Fruit fly (Drosophila melanogaster) Kc167 (cell line): ENCODE data around the gene Gr5a.

ENCODE experiments used
- Myc ChIP-seq: fragments of >200 bp; optimal IDR thresholded peaks from 2 replicates; lab custom pipeline; 2017; ENCODE audit warnings: missing external identifiers
- Sin3A ChIP-seq: fragments of >200 bp; optimal IDR thresholded peaks from 2 replicates; lab custom pipeline; 2018; ENCODE audit warnings: missing external identifiers
- h ChIP-seq: fragments of >200 bp; optimal IDR thresholded peaks from 3 replicates; lab custom pipeline; 2018; ENCODE audit warnings: missing external identifiers
- insv ChIP-seq: fragments of >200 bp; optimal IDR thresholded peaks from 3 replicates; lab custom pipeline; 2018; ENCODE audit warnings: missing external identifiers
- psq ChIP-seq: fragments of >200 bp; optimal IDR thresholded peaks from 2 replicates; lab custom pipeline; 2017; ENCODE audit warnings: missing external identifiers
- ttk ChIP-seq: sonication (Bioruptor generic); optimal IDR thresholded peaks from 2 replicates; lab custom pipeline; 2017; ENCODE audit warnings: missing external identifiers

The Gr5a gene

dm6 chrX:5679933-5680667 lies at the start of gene Gr5a, which contains the start of gene Tre1:
TSS of gene Gr5a (plus strand) at chrX:5680617.
TSS of gene Tre1 (minus strand) at chrX:5679977.
- TF ChIP-seq psq (no peak), Sin3A (lab: Kevin White, UChicago) (no peak), insv (lab: Kevin White, UChicago) (no peak), Myc (no peak), h (lab: Kevin White, UChicago) (no peak), ttk (lab: Kevin White, UChicago) (no peak)

DNA sequence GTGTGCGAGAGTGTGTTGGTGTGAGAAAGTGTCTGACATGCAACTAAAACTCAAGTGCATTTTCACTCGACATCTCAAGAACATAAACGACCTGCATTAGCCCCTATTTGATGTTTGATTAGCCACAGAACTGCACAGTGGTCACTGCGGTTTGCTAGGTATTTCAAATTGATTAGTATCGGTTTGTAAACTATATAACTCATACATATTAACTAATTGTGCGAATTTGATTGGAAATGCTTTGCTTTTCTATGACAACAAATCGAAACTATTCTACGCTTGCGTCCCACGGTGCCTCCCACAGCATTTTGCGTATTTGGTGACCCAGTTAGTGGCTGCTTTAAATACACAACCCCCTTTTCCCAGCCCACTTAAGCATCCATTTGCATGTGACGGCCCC lies 45.7 kb upstream of the Gr5a start:
- TF ChIP-seq Myc = no peak
- TF ChIP-seq Sin3A (lab: Kevin White, UChicago) = no peak
- no peak for TF ChIP-seq ttk (lab: Kevin White, UChicago)
- TF ChIP-seq h (lab: Kevin White, UChicago) = no peak
- no peak for TF ChIP-seq insv (lab: Kevin White, UChicago)
- TF ChIP-seq psq = no peak

dm6 chrX:5636529-5637099 lies 43.8 kb upstream of the Gr5a start:
- TF ChIP-seq insv (lab: Kevin White, UChicago) (no peak), psq (no peak), Sin3A (lab: Kevin White, UChicago) (no peak), h (lab: Kevin White, UChicago) (no peak), Myc (no peak), ttk (lab: Kevin White, UChicago) (no peak)

- TF ChIP-seq h (lab: Kevin White, UChicago) (no peak), ttk (lab: Kevin White, UChicago) (no peak), insv (lab: Kevin White, UChicago) (no peak), Sin3A (lab: Kevin White, UChicago) (no peak), Myc (no peak), psq (no peak)
Measured at dm6 chrX:5637543-5637942, 42.9 kb upstream of the Gr5a start.

DNA sequence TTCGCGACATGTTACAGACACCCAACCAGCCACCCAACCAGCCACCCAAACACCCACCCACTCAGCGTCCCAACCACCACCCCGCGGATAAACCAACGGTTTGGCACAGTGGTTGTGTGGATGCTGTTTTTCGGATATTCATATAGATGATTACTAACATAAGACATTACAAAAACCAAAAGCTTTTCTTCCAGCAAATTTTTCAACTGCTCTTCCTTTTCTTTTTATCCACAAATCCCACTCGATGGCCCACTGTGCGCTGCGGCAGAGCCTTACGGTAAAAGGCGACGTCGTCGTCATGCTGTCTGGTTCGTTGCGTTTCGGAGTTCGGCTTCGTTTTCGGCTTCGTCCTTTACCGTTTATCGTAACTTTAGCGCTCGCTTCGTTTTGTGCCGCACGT lies 41.8 kb upstream of the Gr5a start:
- TF ChIP-seq ttk (lab: Kevin White, UChicago) (no peak), h (lab: Kevin White, UChicago) (no peak), psq (no peak), insv (lab: Kevin White, UChicago) (no peak)

- no peak for TF ChIP-seq insv (lab: Kevin White, UChicago)
- TF ChIP-seq Sin3A (lab: Kevin White, UChicago) = no peak
- TF ChIP-seq ttk (lab: Kevin White, UChicago) = no peak
- TF ChIP-seq Myc = no peak
- TF ChIP-seq h (lab: Kevin White, UChicago) = no peak
- no peak for TF ChIP-seq psq
Measured at dm6 chrX:5639083-5639482, 41.3 kb upstream of the Gr5a start.

dm6 chrX:5646228-5646627 lies 34.2 kb upstream of the Gr5a start:
- no peak for TF ChIP-seq Sin3A (lab: Kevin White, UChicago)
- TF ChIP-seq psq = no peak
- TF ChIP-seq h (lab: Kevin White, UChicago) = no peak
- TF ChIP-seq ttk (lab: Kevin White, UChicago) = no peak
- no peak for TF ChIP-seq insv (lab: Kevin White, UChicago)
- TF ChIP-seq Myc = no peak

- no peak for TF ChIP-seq h (lab: Kevin White, UChicago)
- no peak for TF ChIP-seq ttk (lab: Kevin White, UChicago)
- no peak for TF ChIP-seq Myc
- no peak for TF ChIP-seq Sin3A (lab: Kevin White, UChicago)
- no peak for TF ChIP-seq psq
- TF ChIP-seq insv (lab: Kevin White, UChicago) = no peak
Measured at dm6 chrX:5648437-5648959, 31.9 kb upstream of the Gr5a start, which contains the start of gene OtopLa. TSS of gene OtopLa (minus strand) at chrX:5648487.

DNA sequence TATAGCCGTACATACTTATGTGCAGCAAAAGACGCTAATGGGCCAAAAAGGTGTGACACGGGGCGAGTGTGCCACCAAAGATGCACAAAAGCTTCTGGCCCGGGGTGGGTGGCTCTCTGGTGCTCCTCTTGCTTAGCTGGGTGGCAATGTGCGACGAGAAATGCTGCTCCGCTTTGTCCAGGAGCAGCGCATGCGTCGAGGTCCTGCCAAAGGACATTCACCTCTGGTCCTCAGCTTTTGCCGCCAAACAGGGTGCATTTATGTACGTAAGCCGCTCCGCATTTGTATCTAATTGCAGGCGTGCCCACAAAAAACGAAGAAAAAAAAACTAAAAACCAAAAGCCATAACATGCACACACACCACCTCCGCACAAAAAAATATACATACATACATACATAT lies 31.0 kb upstream of the Gr5a start:
- no peak for TF ChIP-seq psq
- no peak for TF ChIP-seq insv (lab: Kevin White, UChicago)
- TF ChIP-seq h (lab: Kevin White, UChicago) = no peak
- no peak for TF ChIP-seq ttk (lab: Kevin White, UChicago)
- no peak for TF ChIP-seq Sin3A (lab: Kevin White, UChicago)
- TF ChIP-seq Myc = no peak

dm6 chrX:5649998-5650397 lies 30.4 kb upstream of the Gr5a start:
- TF ChIP-seq ttk (lab: Kevin White, UChicago) (no peak), Sin3A (lab: Kevin White, UChicago) (no peak), psq (no peak), h (lab: Kevin White, UChicago) (no peak), Myc (no peak), insv (lab: Kevin White, UChicago) (no peak)

DNA sequence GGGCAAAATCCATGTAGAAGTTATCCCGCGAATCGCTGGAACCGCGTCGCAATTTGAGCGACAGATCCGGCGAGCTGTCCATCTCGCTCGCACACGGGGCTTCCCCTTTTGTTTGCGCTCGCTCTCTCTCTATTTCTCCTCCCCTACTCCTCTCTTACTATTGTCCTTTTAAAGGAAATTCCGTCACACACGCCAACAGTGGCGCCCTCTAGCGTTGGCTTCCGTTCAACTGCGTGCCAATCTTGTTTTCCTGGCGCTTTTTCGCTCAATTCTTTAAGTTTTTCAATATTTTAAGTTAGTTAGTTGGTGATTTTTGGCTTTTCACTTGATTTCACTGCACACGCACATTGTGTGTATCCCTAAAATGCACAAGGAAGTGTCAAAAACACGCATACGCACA lies 18.4 kb upstream of the Gr5a start:
- TF ChIP-seq h (lab: Kevin White, UChicago) (no peak), ttk (lab: Kevin White, UChicago) (no peak), psq (no peak), insv (lab: Kevin White, UChicago) (no peak), Myc (no peak), Sin3A (lab: Kevin White, UChicago) (no peak)

DNA sequence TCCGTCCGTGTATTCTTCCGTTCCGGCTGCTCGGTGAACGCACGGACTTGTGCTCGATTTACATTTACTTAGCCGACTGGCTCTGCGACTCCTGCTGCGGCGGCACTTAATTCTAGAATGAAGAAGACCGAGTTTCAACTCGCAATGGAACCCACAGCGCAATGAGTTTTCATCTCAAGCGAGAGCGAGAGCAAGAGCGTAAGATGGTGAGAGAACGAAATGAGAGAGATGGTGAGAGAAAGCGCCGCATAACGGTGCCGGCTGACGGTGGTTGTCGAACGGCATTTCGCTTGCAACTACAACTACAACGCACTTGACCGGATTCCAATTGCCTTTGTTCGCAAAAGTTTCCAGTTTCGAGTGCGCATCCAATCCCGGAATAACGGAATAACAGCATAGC lies 17.7 kb upstream of the Gr5a start, which contains the start of gene OtopLc:
TSS of gene OtopLc (minus strand) at position 101 of the 400 bp plus-strand sequence.
- no peak for TF ChIP-seq ttk (lab: Kevin White, UChicago)
- TF ChIP-seq Sin3A (lab: Kevin White, UChicago) = no peak
- TF ChIP-seq psq = no peak
- no peak for TF ChIP-seq Myc
- TF ChIP-seq h (lab: Kevin White, UChicago) = no peak
- TF ChIP-seq insv (lab: Kevin White, UChicago) = no peak
